Worm (Caenorhabditis elegans): Measurements from ENCODE around the gene C50F4.9.

ce11 chrV:9544176-9544632 is 20.2 kb upstream of the C50F4.9 start, which contains the start of gene mdf-1:
- peak; percentile 61 for TF ChIP-seq lsy-2 (tag; optimal IDR thresholded peaks at IDR 0.05)
- TF ChIP-seq snpc-4 (tag; optimal IDR thresholded peaks at IDR 0.05): no peak

Measured in whole organism, mixed stage, embryonic.